Worm (Caenorhabditis elegans): ENCODE results near the gene R144.10.

ce11 chrIII:5018116-5018689 is 16.1 kb upstream of the R144.10 start, which contains the start of gene wip-1:
- TF ChIP-seq unc-62 (GFP tag; optimal IDR thresholded peaks at IDR 0.05) (peak; percentile 17), bed-1 (GFP tag; IDR thresholded peaks at IDR 0.05) (0 out of 2 replicates have a peak, but pooled peaks have one; percentile 81)

Measured in whole organism, young adult.